Fruit fly (Drosophila melanogaster) whole organism, wandering third instar larva: ENCODE measurements around the gene CG4318.
A peak's percentile ranks its signal among the peaks of the same experiment; 100 is the strongest.

Source experiments
- Abd-B ChIP-seq: fragments of >200 bp; optimal IDR thresholded peaks from 2 replicates; lab custom pipeline; 2017; ENCODE audit warnings: missing biosample characterization, missing genetic modification characterization
- CG32264 ChIP-seq: fragments of 200-800 bp; sonication (Bioruptor generic); optimal IDR thresholded peaks from 2 replicates; lab custom pipeline; 2016; ENCODE audit warnings: missing biosample characterization, missing genetic modification characterization
- CG9705 ChIP-seq: fragments of 200-800 bp; sonication (Bioruptor generic); optimal IDR thresholded peaks from 2 replicates; lab custom pipeline; 2018; ENCODE audit warnings: missing biosample characterization, mild to moderate bottlenecking, missing genetic modification characterization
- CrebA ChIP-seq: fragments of 200-800 bp; sonication (Bioruptor generic); optimal IDR thresholded peaks from 2 replicates; lab custom pipeline; 2016; ENCODE audit warnings: missing biosample characterization, mild to moderate bottlenecking, missing genetic modification characterization, borderline replicate concordance
- Dfd ChIP-seq: fragments of >200 bp; optimal IDR thresholded peaks from 2 replicates; lab custom pipeline; 2017; ENCODE audit warnings: missing biosample characterization, missing genetic modification characterization
- Dif ChIP-seq: fragments of 200-275, 200-300 bp; sonication (Bioruptor generic); optimal IDR thresholded peaks from 2 replicates; lab custom pipeline; 2018; ENCODE audit warnings: missing biosample characterization, missing genetic modification characterization; ENCODE audit not compliant: partially characterized antibody
- GATAd ChIP-seq: sonication (Bioruptor generic); optimal IDR thresholded peaks from 2 replicates; lab custom pipeline; 2016; ENCODE audit warnings: missing biosample characterization, missing genetic modification characterization
- HLH106 ChIP-seq: fragments of 200-800 bp; optimal IDR thresholded peaks from 3 replicates; lab custom pipeline; 2019; ENCODE audit warnings: missing biosample characterization, mild to moderate bottlenecking, missing genetic modification characterization, moderate library complexity
- Hnf4 ChIP-seq: fragments of 200-800 bp; sonication (Bioruptor generic); optimal IDR thresholded peaks from 2 replicates; lab custom pipeline; 2016; ENCODE audit warnings: missing biosample characterization, mild to moderate bottlenecking, missing genetic modification characterization
- Hr78 ChIP-seq: fragments of >200 bp; optimal IDR thresholded peaks from 2 replicates; lab custom pipeline; 2017; ENCODE audit warnings: missing biosample characterization, missing genetic modification characterization
- Hr83 ChIP-seq: fragments of 200-300 bp; sonication (Bioruptor generic); optimal IDR thresholded peaks from 2 replicates; lab custom pipeline; 2016; ENCODE audit warnings: missing biosample characterization, mild to moderate bottlenecking, missing genetic modification characterization, moderate library complexity; ENCODE audit not compliant: poor library complexity, severe bottlenecking
- Jra ChIP-seq: sonication (Bioruptor generic); optimal IDR thresholded peaks from 2 replicates; lab custom pipeline; 2016; ENCODE audit warnings: missing biosample characterization, missing genetic modification characterization
- Mio ChIP-seq: sonication (Bioruptor generic); optimal IDR thresholded peaks from 2 replicates; lab custom pipeline; 2016; ENCODE audit warnings: missing biosample characterization, missing genetic modification characterization
- Myc ChIP-seq: fragments of >200 bp; optimal IDR thresholded peaks from 2 replicates; lab custom pipeline; 2017
- N ChIP-seq: fragments of >200 bp; optimal IDR thresholded peaks from 2 replicates; lab custom pipeline; 2018; ENCODE audit warnings: missing biosample characterization, missing external identifiers, missing genetic modification characterization
- OdsH ChIP-seq: fragments of 200-800 bp; sonication (Bioruptor generic); optimal IDR thresholded peaks from 2 replicates; lab custom pipeline; 2016; ENCODE audit warnings: missing biosample characterization, mild to moderate bottlenecking, missing genetic modification characterization
- Rel ChIP-seq, 2 experiments: fragments of 200-800 bp; sonication (Bioruptor generic) in 1 of 2; optimal IDR thresholded peaks; 2 replicates in 1 of 2; 3 replicates in 1 of 2; lab custom pipeline; 2016 to 2019; ENCODE audit warnings: mild to moderate bottlenecking in 2 of 2, missing biosample characterization in 2 of 2, missing genetic modification characterization in 2 of 2, moderate library complexity in 1 of 2
- Sp1 ChIP-seq: fragments of 200-800 bp; sonication (Bioruptor generic); optimal IDR thresholded peaks from 3 replicates; lab custom pipeline; 2019; ENCODE audit warnings: missing biosample characterization, mild to moderate bottlenecking, missing genetic modification characterization, moderate library complexity
- Vsx2 ChIP-seq: fragments of 200-300, 225-300 bp; sonication (Bioruptor generic); optimal IDR thresholded peaks from 2 replicates; lab custom pipeline; 2018; ENCODE audit warnings: missing biosample characterization, missing genetic modification characterization; ENCODE audit not compliant: partially characterized antibody
- br ChIP-seq: fragments of 200-800 bp; sonication (Bioruptor generic); optimal IDR thresholded peaks from 2 replicates; lab custom pipeline; 2016; ENCODE audit warnings: missing biosample characterization, missing genetic modification characterization
- brk ChIP-seq: fragments of 200-800 bp; sonication (Bioruptor generic); optimal IDR thresholded peaks from 2 replicates; lab custom pipeline; 2016; ENCODE audit warnings: missing biosample characterization, mild to moderate bottlenecking, missing genetic modification characterization
- dl ChIP-seq, 2 experiments: fragments of 175-275, 200-275 bp in 1 of 2; fragments of 200-275 bp in 1 of 2; sonication (Bioruptor generic); optimal IDR thresholded peaks; lab custom pipeline; 2018; ENCODE audit warnings: mild to moderate bottlenecking in 2 of 2, missing biosample characterization in 2 of 2, missing genetic modification characterization in 2 of 2, moderate library complexity in 2 of 2; ENCODE audit not compliant: partially characterized antibody in 2 of 2, insufficient read depth in 1 of 2
- dmrt93B ChIP-seq: fragments of 200-800 bp; sonication (Bioruptor generic); optimal IDR thresholded peaks from 2 replicates; lab custom pipeline; 2018; ENCODE audit warnings: missing biosample characterization, mild to moderate bottlenecking, missing genetic modification characterization
- dsf ChIP-seq: sonication (Bioruptor generic); optimal IDR thresholded peaks from 2 replicates; lab custom pipeline; 2016; ENCODE audit warnings: missing biosample characterization, missing genetic modification characterization, borderline replicate concordance
- ey ChIP-seq: fragments of 200-800 bp; sonication (Bioruptor generic); optimal IDR thresholded peaks from 2 replicates; lab custom pipeline; 2016; ENCODE audit warnings: missing biosample characterization, missing genetic modification characterization
- foxo ChIP-seq, 2 experiments: fragments of 200-800 bp; sonication (Bioruptor generic); optimal IDR thresholded peaks; 2 replicates in 1 of 2; 3 replicates in 1 of 2; lab custom pipeline; 2016 to 2017; ENCODE audit warnings: missing biosample characterization in 2 of 2, missing genetic modification characterization in 2 of 2
- fru ChIP-seq: fragments of 200-800 bp; sonication (Bioruptor generic); optimal IDR thresholded peaks from 3 replicates; lab custom pipeline; 2016; ENCODE audit warnings: missing biosample characterization, mild to moderate bottlenecking, missing genetic modification characterization
- h ChIP-seq: fragments of 200-800 bp; sonication (Bioruptor generic); optimal IDR thresholded peaks from 3 replicates; lab custom pipeline; 2016; ENCODE audit warnings: missing biosample characterization, mild to moderate bottlenecking, missing genetic modification characterization
- jim ChIP-seq: fragments of 175-275, 200-325 bp; sonication (Bioruptor generic); optimal IDR thresholded peaks from 2 replicates; lab custom pipeline; 2016; ENCODE audit warnings: missing biosample characterization, mild to moderate bottlenecking, missing genetic modification characterization
- lola ChIP-seq: fragments of >200 bp; optimal IDR thresholded peaks from 2 replicates; lab custom pipeline; 2017; ENCODE audit warnings: missing biosample characterization, missing genetic modification characterization
- pan ChIP-seq: fragments of >200 bp; optimal IDR thresholded peaks from 2 replicates; lab custom pipeline; 2017
- psq ChIP-seq: fragments of 200-800 bp; sonication (Bioruptor generic); optimal IDR thresholded peaks from 3 replicates; lab custom pipeline; 2017; ENCODE audit warnings: missing biosample characterization, mild to moderate bottlenecking, missing genetic modification characterization, moderate library complexity
- rgr ChIP-seq: fragments of 200-800 bp; sonication (Bioruptor generic); optimal IDR thresholded peaks from 3 replicates; lab custom pipeline; 2016; ENCODE audit warnings: missing biosample characterization, mild to moderate bottlenecking, missing genetic modification characterization
- sage ChIP-seq: fragments of 200-800 bp; sonication (Bioruptor generic); optimal IDR thresholded peaks from 2 replicates; lab custom pipeline; 2016; ENCODE audit warnings: missing biosample characterization, mild to moderate bottlenecking, missing genetic modification characterization
- sv ChIP-seq: fragments of 200-800 bp; sonication (Bioruptor generic); optimal IDR thresholded peaks from 3 replicates; lab custom pipeline; 2016; ENCODE audit warnings: missing biosample characterization, missing genetic modification characterization
- tai ChIP-seq: sonication (Bioruptor generic); optimal IDR thresholded peaks from 2 replicates; lab custom pipeline; 2016; ENCODE audit warnings: missing biosample characterization, missing genetic modification characterization
- usp ChIP-seq: fragments of >200 bp; optimal IDR thresholded peaks from 2 replicates; lab custom pipeline; 2017; ENCODE audit warnings: missing biosample characterization, missing genetic modification characterization
- woc ChIP-seq: sonication (Bioruptor generic); optimal IDR thresholded peaks from 2 replicates; lab custom pipeline; 2016; ENCODE audit warnings: missing biosample characterization, mild to moderate bottlenecking, missing genetic modification characterization

CG4318 gene

dm6 chrX:13131063-13131773 is 23.5 kb downstream of the CG4318 start:
- TF ChIP-seq dmrt93B (GFP tag; lab: Kevin White, UChicago): peak; percentile 98
- TF ChIP-seq OdsH (GFP tag; lab: Kevin White, UChicago): peak; percentile 99
- TF ChIP-seq Dif (GFP tag; lab: Kevin White, UChicago): peak; percentile 96
- TF ChIP-seq br: peak; percentile 99
- TF ChIP-seq psq (GFP tag; lab: Kevin White, UChicago): peak; percentile 98
- peak; percentile 10 for TF ChIP-seq Dfd (GFP tag; lab: Kevin White, UChicago)
- TF ChIP-seq sv: peak; percentile 99
- peak; percentile 99 for TF ChIP-seq fru (GFP tag; lab: Kevin White, UChicago)
- TF ChIP-seq Vsx2 (GFP tag; lab: Kevin White, UChicago): peak; percentile 63
- peak; percentile 97 for TF ChIP-seq sage (GFP tag; lab: Kevin White, UChicago)
- peak; percentile 95 for TF ChIP-seq jim (GFP tag; lab: Kevin White, UChicago)
- TF ChIP-seq Jra (GFP tag; lab: Kevin White, UChicago): peak; percentile 98
- TF ChIP-seq lola (GFP tag; lab: Kevin White, UChicago): no peak
- TF ChIP-seq Abd-B (GFP tag; lab: Kevin White, UChicago): no peak
- TF ChIP-seq Hr78 (GFP tag; lab: Kevin White, UChicago): no peak
- TF ChIP-seq h: peak; percentile 99
- peak; percentile 99 for TF ChIP-seq Hnf4 (GFP tag; lab: Kevin White, UChicago)
- no peak for TF ChIP-seq pan (lab: Kevin White, UChicago)
- no peak for TF ChIP-seq N (GFP tag; lab: Kevin White, UChicago)
- TF ChIP-seq dl (GFP tag; optimal IDR thresholded peaks at IDR 0.05; lab: Kevin White, UChicago; ENCODE audit: insufficient read depth in 1 of 2, partially characterized antibody in 2 of 2): peak; percentile 85 to 94
- TF ChIP-seq ey: peak; percentile 99
- peak; percentile 98 for TF ChIP-seq tai (GFP tag; lab: Kevin White, UChicago)
- peak; percentile 94 for TF ChIP-seq Mio (GFP tag; lab: Kevin White, UChicago)
- peak; percentile 98 for TF ChIP-seq HLH106 (tag; lab: Kevin White, UChicago)
- TF ChIP-seq usp (GFP tag; lab: Kevin White, UChicago): no peak
- peak; percentile 93 for TF ChIP-seq CrebA
- TF ChIP-seq rgr (GFP tag; lab: Kevin White, UChicago): peak; percentile 99
- TF ChIP-seq Sp1 (GFP tag; lab: Kevin White, UChicago): peak; percentile 98
- peak; percentile 99 for TF ChIP-seq Hr83
- no peak for TF ChIP-seq Myc (lab: Kevin White, UChicago)
- peak; percentile 95 for TF ChIP-seq brk (GFP tag; lab: Kevin White, UChicago)
- TF ChIP-seq foxo (GFP tag; optimal IDR thresholded peaks at IDR 0.05; lab: Kevin White, UChicago): peak; percentile 97 to 100
- TF ChIP-seq dsf (GFP tag; lab: Kevin White, UChicago): peak; percentile 92
- TF ChIP-seq woc (GFP tag; lab: Kevin White, UChicago): peak; percentile 98
- TF ChIP-seq CG32264 (GFP tag; lab: Kevin White, UChicago): peak; percentile 98
- peak; percentile 92 for TF ChIP-seq CG9705
- peak; percentile 96 for TF ChIP-seq GATAd
- TF ChIP-seq Rel (GFP tag; optimal IDR thresholded peaks at IDR 0.05; lab: Kevin White, UChicago): peak; percentile 98
- TF ChIP-seq Rel (tag; optimal IDR thresholded peaks at IDR 0.05; lab: Kevin White, UChicago): peak; percentile 94

- no peak for TF ChIP-seq Dfd (GFP tag; lab: Kevin White, UChicago)
- peak; percentile 41 for TF ChIP-seq fru (GFP tag; lab: Kevin White, UChicago)
- peak; percentile 41 for TF ChIP-seq tai (GFP tag; lab: Kevin White, UChicago)
- no peak for TF ChIP-seq Dif (GFP tag; lab: Kevin White, UChicago)
- peak; percentile 57 for TF ChIP-seq HLH106 (tag; lab: Kevin White, UChicago)
- TF ChIP-seq OdsH (GFP tag; lab: Kevin White, UChicago): peak; percentile 20
- no peak for TF ChIP-seq Vsx2 (GFP tag; lab: Kevin White, UChicago)
- peak; percentile 27 for TF ChIP-seq ey
- TF ChIP-seq rgr (GFP tag; lab: Kevin White, UChicago): peak; percentile 40
- no peak for TF ChIP-seq Rel (GFP tag; optimal IDR thresholded peaks at IDR 0.05; lab: Kevin White, UChicago)
- peak; percentile 2 for TF ChIP-seq Rel (tag; optimal IDR thresholded peaks at IDR 0.05; lab: Kevin White, UChicago)
- TF ChIP-seq usp (GFP tag; lab: Kevin White, UChicago): no peak
- no peak for TF ChIP-seq Mio (GFP tag; lab: Kevin White, UChicago)
- no peak for TF ChIP-seq Hr78 (GFP tag; lab: Kevin White, UChicago)
- peak; percentile 60 for TF ChIP-seq sv
- no peak for TF ChIP-seq lola (GFP tag; lab: Kevin White, UChicago)
- no peak for TF ChIP-seq Hr83
- TF ChIP-seq N (GFP tag; lab: Kevin White, UChicago): no peak
- no peak for TF ChIP-seq psq (GFP tag; lab: Kevin White, UChicago)
- TF ChIP-seq dl (GFP tag; optimal IDR thresholded peaks at IDR 0.05; lab: Kevin White, UChicago; ENCODE audit: insufficient read depth in 1 of 2, partially characterized antibody in 2 of 2): no peak
- no peak for TF ChIP-seq brk (GFP tag; lab: Kevin White, UChicago)
- no peak for TF ChIP-seq woc (GFP tag; lab: Kevin White, UChicago)
- TF ChIP-seq Jra (GFP tag; lab: Kevin White, UChicago): no peak
- TF ChIP-seq br: peak; percentile 37
- TF ChIP-seq CrebA: no peak
- peak in 1 of 2 experiments; percentile 33 for TF ChIP-seq foxo (GFP tag; optimal IDR thresholded peaks at IDR 0.05; lab: Kevin White, UChicago)
- no peak for TF ChIP-seq Abd-B (GFP tag; lab: Kevin White, UChicago)
- TF ChIP-seq dsf (GFP tag; lab: Kevin White, UChicago): no peak
- no peak for TF ChIP-seq pan (lab: Kevin White, UChicago)
- TF ChIP-seq Sp1 (GFP tag; lab: Kevin White, UChicago): peak; percentile 63
- TF ChIP-seq CG9705: no peak
- no peak for TF ChIP-seq Hnf4 (GFP tag; lab: Kevin White, UChicago)
- peak; percentile 4 for TF ChIP-seq CG32264 (GFP tag; lab: Kevin White, UChicago)
- no peak for TF ChIP-seq GATAd
- peak; percentile 34 for TF ChIP-seq h
- peak; percentile 14 for TF ChIP-seq dmrt93B (GFP tag; lab: Kevin White, UChicago)
- no peak for TF ChIP-seq Myc (lab: Kevin White, UChicago)
- no peak for TF ChIP-seq sage (GFP tag; lab: Kevin White, UChicago)
These were observed 24.4 kb downstream of the CG4318 start for dm6 chrX:13130175-13130822.
